Worm (Caenorhabditis elegans) whole organism, L1 larva: Measurements from ENCODE around the gene lact-8.

Source experiments
- C16A3.4 ChIP-seq: fragments of 150-350 bp; optimal IDR thresholded peaks from 2 replicates; lab custom pipeline; 2014; ENCODE audit warnings: missing biosample characterization, missing genetic modification characterization
- Y116A8C.19 ChIP-seq: sonication (generic microtip); optimal IDR thresholded peaks from 2 replicates; lab custom pipeline; 2016; ENCODE audit warnings: missing compliant biosample characterization, missing genetic modification characterization, borderline replicate concordance
- aha-1 ChIP-seq: fragments of 150-350 bp; optimal IDR thresholded peaks from 2 replicates; lab custom pipeline; 2014; ENCODE audit warnings: missing biosample characterization, missing genetic modification characterization
- alr-1 ChIP-seq: fragments of 200-800 bp; sonication (Bioruptor generic); optimal IDR thresholded peaks from 2 replicates; lab custom pipeline; 2018; ENCODE audit warnings: borderline replicate concordance, mild to moderate bottlenecking, missing genetic modification characterization, missing compliant biosample characterization
- aly-2 ChIP-seq: fragments of 150-350 bp; optimal IDR thresholded peaks from 2 replicates; lab custom pipeline; 2014; ENCODE audit warnings: missing biosample characterization, missing genetic modification characterization
- ama-1 ChIP-seq: fragments of 150-350 bp; optimal IDR thresholded peaks from 2 replicates; lab custom pipeline; 2014
- blmp-1 ChIP-seq: fragments of 150-350 bp; optimal IDR thresholded peaks from 2 replicates; lab custom pipeline; 2014; ENCODE audit warnings: missing biosample characterization, missing genetic modification characterization
- ceh-63 ChIP-seq: fragments of 200-800 bp; sonication (Bioruptor generic); optimal IDR thresholded peaks from 2 replicates; lab custom pipeline; 2018; ENCODE audit warnings: mild to moderate bottlenecking, missing genetic modification characterization, missing compliant biosample characterization
- ceh-8 ChIP-seq: fragments of 200-800 bp; sonication (Bioruptor generic); optimal IDR thresholded peaks from 2 replicates; lab custom pipeline; 2018; ENCODE audit warnings: mild to moderate bottlenecking, missing genetic modification characterization, moderate library complexity, missing compliant biosample characterization
- ceh-82 ChIP-seq, 3 experiments: fragments of 150-350 bp in 1 of 3; sonication (generic microtip) in 2 of 3; optimal IDR thresholded peaks; 2 replicates each; lab custom pipeline; 2014 to 2017; ENCODE audit warnings: missing biosample characterization in 3 of 3, missing genetic modification characterization in 3 of 3
- ceh-90 ChIP-seq: sonication (generic microtip); optimal IDR thresholded peaks from 2 replicates; lab custom pipeline; 2016; ENCODE audit warnings: missing genetic modification characterization, missing compliant biosample characterization
- ces-1 ChIP-seq: fragments of 150-350 bp; optimal IDR thresholded peaks from 2 replicates; lab custom pipeline; 2014; ENCODE audit warnings: missing biosample characterization, missing genetic modification reagents, missing genetic modification characterization
- efl-3 ChIP-seq: fragments of 200-800 bp; sonication (Bioruptor generic); optimal IDR thresholded peaks from 2 replicates; lab custom pipeline; 2018; ENCODE audit warnings: mild to moderate bottlenecking, missing genetic modification characterization, missing compliant biosample characterization
- egl-27 ChIP-seq, 2 experiments: fragments of 150-350 bp in 1 of 2; sonication (generic microtip); optimal IDR thresholded peaks; 3 replicates each; lab custom pipeline; 2017 to 2018; ENCODE audit warnings: missing biosample characterization in 2 of 2, missing genetic modification characterization in 2 of 2, missing genetic modification reagents in 2 of 2
- elt-2 ChIP-seq: sonication (generic microtip); optimal IDR thresholded peaks from 2 replicates; lab custom pipeline; 2016; ENCODE audit warnings: missing genetic modification characterization, mild to moderate bottlenecking, inconsistent platforms, missing compliant biosample characterization, missing genetic modification reagents
- elt-3 ChIP-seq, 6 experiments: fragments of 150-350 bp in 1 of 6; sonication (generic microtip); optimal IDR thresholded peaks; 2 replicates each; lab custom pipeline; 2017 to 2018; ENCODE audit warnings: missing biosample characterization in 6 of 6, missing genetic modification characterization in 6 of 6, inconsistent platforms in 1 of 6
- ets-5 ChIP-seq: fragments of 200-800 bp; sonication (Bioruptor generic); IDR thresholded peaks from 2 replicates; pipeline ENCODE4 v1.3.6; 2022; ENCODE audit warnings: missing genetic modification characterization, missing compliant biosample characterization
- fkh-4 ChIP-seq: sonication (generic microtip); optimal IDR thresholded peaks from 2 replicates; lab custom pipeline; 2016; ENCODE audit warnings: missing compliant biosample characterization, missing genetic modification characterization, borderline replicate concordance
- hlh-17 ChIP-seq: fragments of 200-800 bp; sonication (Bioruptor generic); optimal IDR thresholded peaks from 2 replicates; lab custom pipeline; 2018; ENCODE audit warnings: missing genetic modification characterization, mild to moderate bottlenecking, missing compliant biosample characterization, moderate library complexity, borderline replicate concordance
- irx-1 ChIP-seq: sonication (generic microtip); optimal IDR thresholded peaks from 2 replicates; lab custom pipeline; 2016; ENCODE audit warnings: missing genetic modification characterization, missing compliant biosample characterization
- lin-14 ChIP-seq: fragments of 200-800 bp; sonication (Bioruptor generic); optimal IDR thresholded peaks from 2 replicates; lab custom pipeline; 2018; ENCODE audit warnings: mild to moderate bottlenecking, missing genetic modification characterization, moderate library complexity, missing compliant biosample characterization
- lin-15B ChIP-seq: fragments of 150-350 bp; sonication (generic microtip); optimal IDR thresholded peaks from 3 replicates; lab custom pipeline; 2014; ENCODE audit warnings: missing biosample characterization, missing genetic modification characterization
- lin-35 ChIP-seq, 2 experiments: fragments of 150-350 bp; optimal IDR thresholded peaks; 2 replicates each; lab custom pipeline; 2014; ENCODE audit warnings: missing biosample characterization in 2 of 2, missing genetic modification characterization in 2 of 2, missing genetic modification reagents in 2 of 2
- lir-3 ChIP-seq: sonication (generic microtip); optimal IDR thresholded peaks from 2 replicates; lab custom pipeline; 2016; ENCODE audit warnings: mild to moderate bottlenecking, missing genetic modification characterization, moderate library complexity, missing compliant biosample characterization; ENCODE audit not compliant: poor library complexity
- lsy-2 ChIP-seq, 2 experiments: fragments of 150-350 bp; optimal IDR thresholded peaks; 2 replicates each; lab custom pipeline; 2014; ENCODE audit warnings: missing biosample characterization in 2 of 2, missing genetic modification characterization in 2 of 2
- mab-9 ChIP-seq: fragments of 200-800 bp; sonication (Bioruptor generic); IDR thresholded peaks from 2 replicates; pipeline ENCODE4 v1.3.6; 2022; ENCODE audit warnings: missing genetic modification reagents, missing genetic modification characterization, missing compliant biosample characterization
- mdl-1 ChIP-seq, 2 experiments: fragments of 150-350 bp; optimal IDR thresholded peaks; 2 replicates each; lab custom pipeline; 2014 to 2017; ENCODE audit warnings: missing biosample characterization in 2 of 2, missing genetic modification characterization in 2 of 2, inconsistent platforms in 1 of 2
- mep-1 ChIP-seq: fragments of 150-350 bp; optimal IDR thresholded peaks from 2 replicates; lab custom pipeline; 2014; ENCODE audit warnings: missing biosample characterization, missing genetic modification characterization
- nhr-19 ChIP-seq: fragments of 200-800 bp; sonication (Bioruptor generic); conservative IDR thresholded peaks from 2 replicates; pipeline ENCODE4 v1.3.6; 2022; ENCODE audit warnings: missing genetic modification characterization, missing compliant biosample characterization
- nhr-20 ChIP-seq: sonication (generic microtip); optimal IDR thresholded peaks from 2 replicates; lab custom pipeline; 2016; ENCODE audit warnings: mild to moderate bottlenecking, missing genetic modification characterization, missing compliant biosample characterization
- nhr-237 ChIP-seq: fragments of 150-350 bp; optimal IDR thresholded peaks from 2 replicates; lab custom pipeline; 2014; ENCODE audit warnings: missing biosample characterization, missing genetic modification characterization
- nhr-76 ChIP-seq: sonication (generic microtip); optimal IDR thresholded peaks from 2 replicates; lab custom pipeline; 2017; ENCODE audit warnings: missing biosample characterization, missing genetic modification characterization
- nhr-84 ChIP-seq: sonication (generic microtip); optimal IDR thresholded peaks from 2 replicates; lab custom pipeline; 2017; ENCODE audit warnings: missing biosample characterization, missing genetic modification characterization
- nhr-85 ChIP-seq: sonication (generic microtip); peaks from one replicate; lab custom pipeline; 2016; ENCODE audit warnings: missing genetic modification characterization, inconsistent platforms, missing compliant biosample characterization
- nhr-90 ChIP-seq: sonication (generic microtip); optimal IDR thresholded peaks from 2 replicates; lab custom pipeline; 2016; ENCODE audit warnings: mild to moderate bottlenecking, missing genetic modification characterization, missing compliant biosample characterization; ENCODE audit not compliant: poor library complexity
- pag-3 ChIP-seq: sonication (generic microtip); optimal IDR thresholded peaks from 2 replicates; lab custom pipeline; 2017; ENCODE audit warnings: missing genetic modification characterization, mild to moderate bottlenecking, missing compliant biosample characterization, antibody characterized with exemption, borderline replicate concordance; ENCODE audit not compliant: insufficient read depth
- pax-3 ChIP-seq: fragments of 200-800 bp; sonication (Bioruptor generic); optimal IDR thresholded peaks from 2 replicates; lab custom pipeline; 2018; ENCODE audit warnings: mild to moderate bottlenecking, missing genetic modification characterization, moderate library complexity, missing compliant biosample characterization
- pqm-1 ChIP-seq: sonication (generic microtip); optimal IDR thresholded peaks from 3 replicates; lab custom pipeline; 2017; ENCODE audit warnings: missing biosample characterization, missing genetic modification characterization
- rnt-1 ChIP-seq: sonication (generic microtip); optimal IDR thresholded peaks from 2 replicates; lab custom pipeline; 2016; ENCODE audit warnings: mild to moderate bottlenecking, missing genetic modification characterization, moderate library complexity, missing compliant biosample characterization
- skn-1 ChIP-seq: fragments of 150-350 bp; optimal IDR thresholded peaks from 2 replicates; lab custom pipeline; 2014; ENCODE audit warnings: missing biosample characterization, missing genetic modification characterization
- snpc-4 ChIP-seq: fragments of 150-350 bp; optimal IDR thresholded peaks from 2 replicates; lab custom pipeline; 2014; ENCODE audit warnings: missing biosample characterization, missing genetic modification characterization
- snu-23 ChIP-seq: sonication (generic microtip); optimal IDR thresholded peaks from 2 replicates; lab custom pipeline; 2016; ENCODE audit warnings: missing genetic modification characterization, missing compliant biosample characterization
- sptf-1 ChIP-seq: fragments of 150-350 bp; optimal IDR thresholded peaks from 2 replicates; lab custom pipeline; 2014; ENCODE audit warnings: missing biosample characterization, missing genetic modification characterization
- tlp-1 ChIP-seq: fragments of 150-350 bp; optimal IDR thresholded peaks from 2 replicates; lab custom pipeline; 2014; ENCODE audit warnings: missing biosample characterization, missing genetic modification characterization
- unc-62 ChIP-seq: fragments of 150-350 bp; optimal IDR thresholded peaks from 2 replicates; lab custom pipeline; 2014; ENCODE audit warnings: missing biosample characterization, missing genetic modification reagents, missing genetic modification characterization
- unc-86 ChIP-seq: sonication (generic microtip); optimal IDR thresholded peaks from 2 replicates; lab custom pipeline; 2016; ENCODE audit warnings: missing genetic modification characterization, missing compliant biosample characterization
- unc-98 ChIP-seq: fragments of 200-800 bp; sonication (Bioruptor generic); IDR thresholded peaks from 2 replicates; pipeline ENCODE4 v1.3.6; 2022; ENCODE audit warnings: missing genetic modification characterization, missing compliant biosample characterization
- vab-15 ChIP-seq: sonication (generic microtip); optimal IDR thresholded peaks from 2 replicates; lab custom pipeline; 2017; ENCODE audit warnings: missing genotype, mild to moderate bottlenecking, missing genetic modification characterization, missing compliant biosample characterization
- xbp-1 ChIP-seq: sonication (generic microtip); optimal IDR thresholded peaks from 2 replicates; lab custom pipeline; 2016; ENCODE audit warnings: missing genetic modification characterization, missing compliant biosample characterization
- zag-1 ChIP-seq: fragments of 150-350 bp; optimal IDR thresholded peaks from 2 replicates; lab custom pipeline; 2014; ENCODE audit warnings: missing biosample characterization, missing genetic modification characterization
- zip-4 ChIP-seq: fragments of 200-800 bp; sonication (Bioruptor generic); optimal IDR thresholded peaks from 2 replicates; lab custom pipeline; 2018; ENCODE audit warnings: mild to moderate bottlenecking, missing genetic modification characterization, moderate library complexity, missing compliant biosample characterization

lact-8 gene

ce11 chrV:11070388-11070787 is 23.0 kb downstream of the lact-8 start:
- TF ChIP-seq mdl-1 (tag; optimal IDR thresholded peaks at IDR 0.05; lab: Kevin White, UChicago): no peak
- TF ChIP-seq lsy-2 (tag; optimal IDR thresholded peaks at IDR 0.05; lab: Kevin White, UChicago): no peak
- TF ChIP-seq pax-3 (tag; lab: Kevin White, UChicago): no peak
- TF ChIP-seq blmp-1 (tag; lab: Kevin White, UChicago): peak; percentile 58
- no peak for TF ChIP-seq zag-1
- TF ChIP-seq vab-15 (tag; lab: Kevin White, UChicago): no peak
- TF ChIP-seq mep-1: no peak
- TF ChIP-seq skn-1 (tag; lab: Kevin White, UChicago): no peak
- no peak for TF ChIP-seq unc-98 (GFP tag; lab: Robert Waterston, UW)
- peak; percentile 63 for TF ChIP-seq lin-14
- no peak for TF ChIP-seq alr-1 (tag; lab: Kevin White, UChicago)
- peak; percentile 73 for TF ChIP-seq nhr-85 (tag; lab: Kevin White, UChicago)
- TF ChIP-seq elt-2 (tag; lab: Kevin White, UChicago): peak; percentile 25
- no peak for TF ChIP-seq ets-5 (GFP tag; lab: Robert Waterston, UW)
- TF ChIP-seq lin-35 (GFP tag; optimal IDR thresholded peaks at IDR 0.05; lab: Kevin White, UChicago): peak in 1 of 2 experiments; percentile 18
- TF ChIP-seq elt-3 (tag; optimal IDR thresholded peaks at IDR 0.05; lab: Kevin White, UChicago): no peak
- TF ChIP-seq mab-9 (GFP tag; lab: Robert Waterston, UW): no peak
- no peak for TF ChIP-seq sptf-1 (tag; lab: Kevin White, UChicago)
- peak; percentile 16 for TF ChIP-seq nhr-20 (tag; lab: Kevin White, UChicago)
- TF ChIP-seq C16A3.4 (tag; lab: Kevin White, UChicago): peak; percentile 20
- TF ChIP-seq Y116A8C.19 (tag; lab: Kevin White, UChicago): no peak
- no peak for TF ChIP-seq zip-4 (GFP tag; lab: Kevin White, UChicago)
- no peak for TF ChIP-seq pag-3 (tag; lab: Kevin White, UChicago)
- TF ChIP-seq lin-15B: no peak

- peak; percentile 48 for TF ChIP-seq tlp-1
- no peak for TF ChIP-seq hlh-17 (GFP tag; lab: Kevin White, UChicago)
- 0 out of 2 replicates have a peak, but pooled peaks have one; percentile 10 for TF ChIP-seq nhr-19 (GFP tag; lab: Robert Waterston, UW)
- TF ChIP-seq C16A3.4 (tag; lab: Kevin White, UChicago): no peak
- no peak for TF ChIP-seq unc-86 (tag; lab: Kevin White, UChicago)
- TF ChIP-seq nhr-84 (tag; lab: Kevin White, UChicago): no peak
- TF ChIP-seq ceh-8 (GFP tag; lab: Kevin White, UChicago): no peak
- TF ChIP-seq aly-2 (tag; lab: Kevin White, UChicago): no peak
- TF ChIP-seq egl-27 (tag; optimal IDR thresholded peaks at IDR 0.05; lab: Kevin White, UChicago): no peak
- no peak for TF ChIP-seq unc-62 (GFP tag; lab: Kevin White, UChicago)
- TF ChIP-seq alr-1 (tag; lab: Kevin White, UChicago): no peak
- no peak for TF ChIP-seq Y116A8C.19 (tag; lab: Kevin White, UChicago)
- TF ChIP-seq ces-1 (GFP tag; lab: Kevin White, UChicago): no peak
- no peak for TF ChIP-seq fkh-4 (tag; lab: Kevin White, UChicago)
- TF ChIP-seq snu-23: no peak
- TF ChIP-seq ceh-82 (tag; optimal IDR thresholded peaks at IDR 0.05; lab: Kevin White, UChicago): no peak
- no peak for TF ChIP-seq efl-3 (GFP tag; lab: Kevin White, UChicago)
- no peak for TF ChIP-seq lir-3 (tag; lab: Kevin White, UChicago)
- no peak for TF ChIP-seq nhr-76 (tag; lab: Kevin White, UChicago)
- no peak for TF ChIP-seq nhr-237
- no peak for TF ChIP-seq ama-1
- TF ChIP-seq ceh-90: no peak
- peak; percentile 35 for TF ChIP-seq nhr-90 (tag; lab: Kevin White, UChicago)
- no peak for TF ChIP-seq xbp-1 (tag; lab: Kevin White, UChicago)
- no peak for TF ChIP-seq ceh-63 (GFP tag; lab: Kevin White, UChicago)
- no peak for TF ChIP-seq snpc-4
- no peak for TF ChIP-seq rnt-1 (tag; lab: Kevin White, UChicago)
- TF ChIP-seq aha-1: no peak
- no peak for TF ChIP-seq irx-1
- TF ChIP-seq pqm-1: peak; percentile 24
- peak in 1 of 2 experiments; percentile 41 for TF ChIP-seq lin-35 (GFP tag; optimal IDR thresholded peaks at IDR 0.05; lab: Kevin White, UChicago)
- peak; percentile 28 for TF ChIP-seq nhr-85 (tag; lab: Kevin White, UChicago)
Observed at ce11 chrV:11069277-11069676, 24.1 kb downstream of the lact-8 start, which contains the start of gene T04C12.8. T04C12.8 (minus strand) TSS chrV:11069358.
